Worm (Caenorhabditis elegans) whole organism, young adult: Measurements from ENCODE around the gene clec-60.

Experiments
- B0261.1 ChIP-seq: sonication (generic microtip); optimal IDR thresholded peaks from 2 replicates; lab custom pipeline; 2016; ENCODE audit warnings: mild to moderate bottlenecking, missing genetic modification characterization, moderate library complexity, missing compliant biosample characterization
- C06A6.2 ChIP-seq: fragments of 200-800 bp; sonication (Bioruptor generic); conservative IDR thresholded peaks from 2 replicates; pipeline ENCODE4 v1.3.6; 2022; ENCODE audit warnings: missing genetic modification characterization, missing compliant biosample characterization
- F23B12.7 ChIP-seq: sonication (generic microtip); optimal IDR thresholded peaks from 2 replicates; lab custom pipeline; 2017; ENCODE audit warnings: missing genetic modification characterization, mild to moderate bottlenecking, missing compliant biosample characterization, antibody characterized with exemption, moderate library complexity; ENCODE audit not compliant: insufficient read depth
- F39B2.1 ChIP-seq: fragments of 200-800 bp; sonication (Bioruptor generic); IDR thresholded peaks from 2 replicates; pipeline ENCODE4 v1.3.6; 2022; ENCODE audit warnings: missing genetic modification reagents, missing genetic modification characterization, missing compliant biosample characterization
- F57A8.1 ChIP-seq: fragments of 200-800 bp; sonication (Bioruptor generic); optimal IDR thresholded peaks from 2 replicates; lab custom pipeline; 2018; ENCODE audit warnings: mild to moderate bottlenecking, missing genetic modification characterization, moderate library complexity, missing compliant biosample characterization
- K12H6.12 ChIP-seq: fragments of 200-800 bp; sonication (Bioruptor generic); optimal IDR thresholded peaks from 2 replicates; lab custom pipeline; 2018; ENCODE audit warnings: mild to moderate bottlenecking, missing genetic modification characterization, missing compliant biosample characterization
- Y67H2A.10 ChIP-seq: fragments of 200-800 bp; sonication (Bioruptor generic); conservative IDR thresholded peaks from 2 replicates; pipeline ENCODE4 v1.3.6; 2022; ENCODE audit warnings: missing genetic modification reagents, missing genetic modification characterization, missing compliant biosample characterization
- Y79H2A.3 ChIP-seq: fragments of 200-800 bp; sonication (Bioruptor generic); conservative IDR thresholded peaks from 2 replicates; pipeline ENCODE4 v1.3.6; 2022; ENCODE audit warnings: missing genetic modification reagents, missing genetic modification characterization, missing compliant biosample characterization
- ZK185.1 ChIP-seq: sonication (generic microtip); optimal IDR thresholded peaks from 2 replicates; lab custom pipeline; 2016; ENCODE audit warnings: mild to moderate bottlenecking, missing genetic modification characterization, missing compliant biosample characterization; ENCODE audit not compliant: poor library complexity, severe bottlenecking
- aptf-3 ChIP-seq: fragments of 200-800 bp; sonication (Bioruptor generic); IDR thresholded peaks from 2 replicates; pipeline ENCODE4 v1.3.6; 2022; ENCODE audit warnings: missing genetic modification characterization, missing compliant biosample characterization
- atf-7 ChIP-seq: sonication (generic microtip); optimal IDR thresholded peaks from 2 replicates; lab custom pipeline; 2017; ENCODE audit warnings: mild to moderate bottlenecking, missing genetic modification characterization, missing compliant biosample characterization
- athp-1 ChIP-seq: sonication (generic microtip); optimal IDR thresholded peaks from 2 replicates; lab custom pipeline; 2017; ENCODE audit warnings: mild to moderate bottlenecking, missing genetic modification characterization, missing compliant biosample characterization
- attf-5 ChIP-seq: fragments of 200-800 bp; sonication (Bioruptor generic); optimal IDR thresholded peaks from 2 replicates; lab custom pipeline; 2018; ENCODE audit warnings: mild to moderate bottlenecking, missing genetic modification characterization, missing compliant biosample characterization
- bed-1 ChIP-seq: fragments of 200-800 bp; sonication (Bioruptor generic); IDR thresholded peaks from 2 replicates; pipeline ENCODE4 v1.3.6; 2022; ENCODE audit warnings: missing genetic modification reagents, missing genetic modification characterization, missing compliant biosample characterization
- bed-2 ChIP-seq: fragments of 200-800 bp; sonication (Bioruptor generic); IDR thresholded peaks from 2 replicates; pipeline ENCODE4 v1.3.6; 2022; ENCODE audit warnings: missing genetic modification reagents, missing genetic modification characterization, missing compliant biosample characterization
- cebp-1 ChIP-seq, 2 experiments: fragments of 200-800 bp in 1 of 2; sonication (Bioruptor generic) in 1 of 2; sonication (generic microtip) in 1 of 2; IDR thresholded peaks in 1 of 2; optimal IDR thresholded peaks in 1 of 2; 2 replicates each; pipeline versions ENCODE4 v1.3.6 to Lab custom; 2017 to 2022; ENCODE audit warnings: missing compliant biosample characterization in 2 of 2, missing genetic modification characterization in 2 of 2, mild to moderate bottlenecking in 1 of 2, missing genetic modification reagents in 1 of 2, moderate library complexity in 1 of 2
- ceh-27 ChIP-seq: fragments of 200-800 bp; sonication (Bioruptor generic); optimal IDR thresholded peaks from 2 replicates; lab custom pipeline; 2018; ENCODE audit warnings: mild to moderate bottlenecking, missing genetic modification characterization, moderate library complexity, missing compliant biosample characterization
- die-1 ChIP-seq: sonication (generic microtip); optimal IDR thresholded peaks from 2 replicates; lab custom pipeline; 2016; ENCODE audit warnings: missing genotype, mild to moderate bottlenecking, missing genetic modification characterization, missing compliant biosample characterization
- dox-1 ChIP-seq: fragments of 200-800 bp; sonication (Bioruptor generic); IDR thresholded peaks from 2 replicates; pipeline ENCODE4 v1.3.6; 2022; ENCODE audit warnings: missing genetic modification reagents, missing genetic modification characterization, missing compliant biosample characterization
- egrh-3 ChIP-seq: fragments of 200-800 bp; sonication (Bioruptor generic); IDR thresholded peaks from 2 replicates; pipeline ENCODE4 v1.3.6; 2022; ENCODE audit warnings: missing genetic modification reagents, missing genetic modification characterization, missing compliant biosample characterization
- ekl-4 ChIP-seq: fragments of 200-800 bp; sonication (Bioruptor generic); IDR thresholded peaks from 2 replicates; pipeline ENCODE4 v1.3.6; 2022; ENCODE audit warnings: missing genetic modification reagents, missing genetic modification characterization, missing compliant biosample characterization
- ets-4 ChIP-seq: fragments of 200-800 bp; sonication (Bioruptor generic); optimal IDR thresholded peaks from 2 replicates; lab custom pipeline; 2018; ENCODE audit warnings: mild to moderate bottlenecking, missing genetic modification characterization, missing compliant biosample characterization
- hlh-26 ChIP-seq: fragments of 200-800 bp; sonication (Bioruptor generic); conservative IDR thresholded peaks from 2 replicates; pipeline ENCODE4 v1.3.6; 2022; ENCODE audit warnings: missing genetic modification reagents, missing genetic modification characterization, missing compliant biosample characterization
- hrde-1 ChIP-seq: sonication (generic microtip); optimal IDR thresholded peaks from 2 replicates; lab custom pipeline; 2016; ENCODE audit warnings: missing genetic modification characterization, mild to moderate bottlenecking, missing compliant biosample characterization, moderate library complexity, missing genotype, missing genetic modification reagents, borderline replicate concordance
- lin-26 ChIP-seq: fragments of 200-800 bp; sonication (Bioruptor generic); IDR thresholded peaks from 2 replicates; pipeline ENCODE4 v1.3.6; 2022; ENCODE audit warnings: missing genetic modification reagents, missing genetic modification characterization, missing compliant biosample characterization
- lin-35 ChIP-seq, 3 experiments: fragments of 150-350 bp in 2 of 3; sonication (generic microtip) in 1 of 3; optimal IDR thresholded peaks; 2 replicates each; lab custom pipeline; 2014 to 2018; ENCODE audit warnings: missing biosample characterization in 3 of 3, missing genetic modification characterization in 3 of 3, missing genetic modification reagents in 3 of 3
- lin-54 ChIP-seq: fragments of 200-800 bp; sonication (Bioruptor generic); optimal IDR thresholded peaks from 2 replicates; lab custom pipeline; 2018; ENCODE audit warnings: mild to moderate bottlenecking, missing genetic modification characterization, missing compliant biosample characterization
- lsy-27 ChIP-seq: sonication (generic microtip); optimal IDR thresholded peaks from 2 replicates; lab custom pipeline; 2017; ENCODE audit warnings: missing genetic modification characterization, mild to moderate bottlenecking, missing compliant biosample characterization, antibody characterized with exemption, missing genotype, borderline replicate concordance; ENCODE audit not compliant: insufficient read depth
- madf-10 ChIP-seq: sonication (generic microtip); optimal IDR thresholded peaks from 2 replicates; lab custom pipeline; 2016; ENCODE audit warnings: mild to moderate bottlenecking, missing genetic modification characterization, missing compliant biosample characterization
- madf-6 ChIP-seq: fragments of 200-800 bp; sonication (Bioruptor generic); IDR thresholded peaks from 2 replicates; pipeline ENCODE4 v1.3.6; 2022; ENCODE audit warnings: missing genetic modification reagents, missing genetic modification characterization, missing compliant biosample characterization
- nfyb-1 ChIP-seq: fragments of 200-800 bp; sonication (Bioruptor generic); IDR thresholded peaks from 2 replicates; pipeline ENCODE4 v1.3.6; 2022; ENCODE audit warnings: missing genetic modification reagents, missing genetic modification characterization, missing compliant biosample characterization
- nhr-120 ChIP-seq: fragments of 200-800 bp; sonication (Bioruptor generic); IDR thresholded peaks from 2 replicates; pipeline ENCODE4 v1.3.6; 2022; ENCODE audit warnings: missing genetic modification characterization, missing compliant biosample characterization
- nhr-27 ChIP-seq: fragments of 200-800 bp; sonication (Bioruptor generic); optimal IDR thresholded peaks from 2 replicates; lab custom pipeline; 2018; ENCODE audit warnings: mild to moderate bottlenecking, missing genetic modification characterization, moderate library complexity, missing compliant biosample characterization
- nhr-80 ChIP-seq: sonication (generic microtip); optimal IDR thresholded peaks from 2 replicates; lab custom pipeline; 2016; ENCODE audit warnings: missing genetic modification characterization, missing compliant biosample characterization
- nhr-90 ChIP-seq: sonication (generic microtip); optimal IDR thresholded peaks from 2 replicates; lab custom pipeline; 2016; ENCODE audit warnings: missing genotype, mild to moderate bottlenecking, missing genetic modification characterization, missing compliant biosample characterization
- pbrm-1 ChIP-seq: fragments of 200-800 bp; sonication (Bioruptor generic); IDR thresholded peaks from 2 replicates; pipeline ENCODE4 v1.3.6; 2022; ENCODE audit warnings: missing genetic modification reagents, missing genetic modification characterization, missing compliant biosample characterization
- rcor-1 ChIP-seq: fragments of 200-800 bp; sonication (Bioruptor generic); IDR thresholded peaks from 2 replicates; pipeline ENCODE4 v1.3.6; 2022; ENCODE audit warnings: missing genetic modification reagents, missing genetic modification characterization, missing compliant biosample characterization
- rpc-1 ChIP-seq, 2 experiments: fragments of 150-350 bp in 1 of 2; sonication (generic microtip) in 1 of 2; optimal IDR thresholded peaks; 2 replicates each; lab custom pipeline; 2014 to 2018; ENCODE audit warnings: missing biosample characterization in 1 of 2, missing genetic modification characterization in 1 of 2, missing genetic modification reagents in 1 of 2, missing genotype in 1 of 2
- somi-1 ChIP-seq: fragments of 200-800 bp; sonication (Bioruptor generic); optimal IDR thresholded peaks from 2 replicates; lab custom pipeline; 2018; ENCODE audit warnings: mild to moderate bottlenecking, missing genetic modification characterization, missing compliant biosample characterization
- sptf-2 ChIP-seq: fragments of 200-800 bp; sonication (Bioruptor generic); optimal IDR thresholded peaks from 2 replicates; lab custom pipeline; 2018; ENCODE audit warnings: mild to moderate bottlenecking, missing genetic modification characterization, missing compliant biosample characterization

clec-60 gene

ce11 chrII:10502491-10503063 is 20.9 kb upstream of the clec-60 start, which contains the start of gene myrf-1 (continued):
- TF ChIP-seq atf-7 (tag; lab: Kevin White, UChicago), result peak; percentile 44
- no peak for TF ChIP-seq hlh-26 (GFP tag; lab: Robert Waterston, UW)
- TF ChIP-seq rpc-1 (optimal IDR thresholded peaks at IDR 0.05; lab: Kevin White, UChicago), result no peak
- TF ChIP-seq rpc-1 (tag; optimal IDR thresholded peaks at IDR 0.05; lab: Kevin White, UChicago), result no peak
- TF ChIP-seq nhr-120 (GFP tag; lab: Robert Waterston, UW), result no peak
- TF ChIP-seq ceh-27, result peak; percentile 74
- peak; percentile 5 for TF ChIP-seq F57A8.1 (GFP tag; lab: Kevin White, UChicago)
- TF ChIP-seq die-1 (tag; lab: Kevin White, UChicago), result peak; percentile 62
- peak; percentile 97 for TF ChIP-seq egrh-3 (GFP tag; lab: Robert Waterston, UW)
- peak; percentile 71 for TF ChIP-seq sptf-2 (GFP tag; lab: Kevin White, UChicago)
- TF ChIP-seq hrde-1 (tag; lab: Kevin White, UChicago), result no peak
- TF ChIP-seq nhr-27 (tag; lab: Kevin White, UChicago), result no peak
- peak; percentile 50 for TF ChIP-seq lin-54
- TF ChIP-seq ZK185.1 (tag; lab: Kevin White, UChicago), result peak; percentile 39
- TF ChIP-seq aptf-3 (GFP tag; lab: Robert Waterston, UW), result no peak
- TF ChIP-seq rcor-1, result 0 out of 2 replicates have a peak, but pooled peaks have one; percentile 47
- TF ChIP-seq nfyb-1 (GFP tag; lab: Robert Waterston, UW), result peak; percentile 75; the same call in 1 of the 2 replicates
- peak; percentile 90 for TF ChIP-seq dox-1 (GFP tag; lab: Robert Waterston, UW)
- peak; percentile 12; the same call in 1 of the 2 replicates for TF ChIP-seq madf-6 (GFP tag; lab: Robert Waterston, UW)
- TF ChIP-seq ekl-4 (GFP tag; lab: Robert Waterston, UW), result peak; percentile 54; the same call in 1 of the 2 replicates
- TF ChIP-seq bed-1 (GFP tag; lab: Robert Waterston, UW), result no peak
- peak; percentile 87 for TF ChIP-seq attf-5 (GFP tag; lab: Kevin White, UChicago)
- TF ChIP-seq nhr-80 (tag; lab: Kevin White, UChicago), result peak; percentile 91
- no peak for TF ChIP-seq lsy-27 (tag; lab: Kevin White, UChicago)
- TF ChIP-seq Y67H2A.10, result no peak; the same call in 1 of the 2 replicates
- peak; percentile 7 for TF ChIP-seq athp-1 (tag; lab: Kevin White, UChicago)
- TF ChIP-seq cebp-1 (GFP tag; IDR thresholded peaks at IDR 0.05; lab: Robert Waterston, UW), result peak; percentile 25; the same call in 1 of the 2 replicates
- TF ChIP-seq cebp-1 (tag; optimal IDR thresholded peaks at IDR 0.05; lab: Kevin White, UChicago), result peak; percentile 84
- peak; percentile 88 for TF ChIP-seq K12H6.12 (tag; lab: Kevin White, UChicago)
- TF ChIP-seq madf-10 (tag; lab: Kevin White, UChicago), result peak; percentile 57
- peak; percentile 75 for TF ChIP-seq somi-1 (GFP tag; lab: Kevin White, UChicago)
- TF ChIP-seq Y79H2A.3 (GFP tag; lab: Robert Waterston, UW), result no peak
- peak; percentile 12 for TF ChIP-seq F23B12.7 (tag; lab: Kevin White, UChicago)
- TF ChIP-seq B0261.1 (tag; lab: Kevin White, UChicago), result no peak
- no peak for TF ChIP-seq F39B2.1 (GFP tag; lab: Robert Waterston, UW)
- peak; percentile 69; the same call in 1 of the 2 replicates for TF ChIP-seq pbrm-1
- 0 out of 2 replicates have a peak, but pooled peaks have one; percentile 9 for TF ChIP-seq bed-2 (GFP tag; lab: Robert Waterston, UW)
- TF ChIP-seq lin-26 (GFP tag; lab: Robert Waterston, UW), result peak; percentile 79
- TF ChIP-seq nhr-90 (tag; lab: Kevin White, UChicago), result peak; percentile 18
- peak in 1 of 3 experiments; percentile 22 for TF ChIP-seq lin-35 (GFP tag; optimal IDR thresholded peaks at IDR 0.05; lab: Kevin White, UChicago)
- peak; percentile 45 for TF ChIP-seq C06A6.2 (GFP tag; lab: Robert Waterston, UW)
- peak; percentile 64 for TF ChIP-seq ets-4 (GFP tag; lab: Kevin White, UChicago)
- TF ChIP-seq, all 124 proteins: peak for 43
